Worm (Caenorhabditis elegans) whole organism, L4 larva: ENCODE results near the gene nas-10.

Source experiments
- D1046.2 ChIP-seq: fragments of 200-800 bp; sonication (Bioruptor generic); IDR thresholded peaks from 2 replicates; pipeline ENCODE4 v1.3.6; 2022; ENCODE audit warnings: missing genetic modification characterization, missing compliant biosample characterization
- F10B5.3 ChIP-seq: sonication (generic microtip); optimal IDR thresholded peaks from 2 replicates; lab custom pipeline; 2016; ENCODE audit warnings: mild to moderate bottlenecking, missing genetic modification characterization, missing compliant biosample characterization
- T20F7.1 ChIP-seq: fragments of 200-800 bp; sonication (Bioruptor generic); optimal IDR thresholded peaks from 2 replicates; lab custom pipeline; 2018; ENCODE audit warnings: mild to moderate bottlenecking, missing genetic modification characterization, missing compliant biosample characterization
- Y105C5A.15 ChIP-seq: fragments of 200-800 bp; sonication (Bioruptor generic); IDR thresholded peaks from 2 replicates; pipeline ENCODE4 v1.3.6; 2022; ENCODE audit warnings: missing genetic modification characterization, missing compliant biosample characterization
- Y48G9A.11 ChIP-seq: fragments of 200-800 bp; sonication (Bioruptor generic); IDR thresholded peaks from 2 replicates; pipeline ENCODE4 v1.3.6; 2022; ENCODE audit warnings: missing genetic modification reagents, missing genetic modification characterization, missing compliant biosample characterization
- Y5F2A.4 ChIP-seq: fragments of 200-800 bp; sonication (Bioruptor generic); optimal IDR thresholded peaks from 2 replicates; lab custom pipeline; 2018; ENCODE audit warnings: mild to moderate bottlenecking, missing genetic modification characterization, missing compliant biosample characterization
- ZK546.5 ChIP-seq, 2 experiments: sonication (generic microtip); optimal IDR thresholded peaks; 2 replicates each; lab custom pipeline; 2017; ENCODE audit warnings: missing biosample characterization in 2 of 2, missing genetic modification characterization in 2 of 2
- arid-1 ChIP-seq: fragments of 200-800 bp; sonication (Bioruptor generic); conservative IDR thresholded peaks from 2 replicates; pipeline ENCODE4 v1.3.6; 2022; ENCODE audit warnings: missing genetic modification reagents, missing genetic modification characterization, missing compliant biosample characterization
- attf-4 ChIP-seq: sonication (generic microtip); optimal IDR thresholded peaks from 3 replicates; lab custom pipeline; 2017; ENCODE audit warnings: missing biosample characterization, missing genetic modification characterization
- ceh-32 ChIP-seq: sonication (generic microtip); optimal IDR thresholded peaks from 2 replicates; lab custom pipeline; 2016; ENCODE audit warnings: mild to moderate bottlenecking, missing genetic modification characterization, missing compliant biosample characterization; ENCODE audit not compliant: poor library complexity
- ces-1 ChIP-seq: fragments of 150-350 bp; sonication (generic microtip); optimal IDR thresholded peaks from 4 replicates; lab custom pipeline; 2014; ENCODE audit warnings: missing biosample characterization, missing genetic modification reagents, missing genetic modification characterization
- daf-16 ChIP-seq, 3 experiments: sonication (generic microtip); optimal IDR thresholded peaks; 2 replicates each; lab custom pipeline; 2016 to 2017; ENCODE audit warnings: missing genetic modification characterization in 3 of 3, missing genetic modification reagents in 3 of 3, mild to moderate bottlenecking in 2 of 3, missing compliant biosample characterization in 2 of 3, missing biosample characterization in 1 of 3, moderate library complexity in 1 of 3
- daf-8 ChIP-seq: fragments of 200-800 bp; sonication (Bioruptor generic); IDR thresholded peaks from 2 replicates; pipeline ENCODE4 v1.3.6; 2022; ENCODE audit warnings: missing genetic modification characterization, missing compliant biosample characterization
- dmd-6 ChIP-seq: fragments of 200-800 bp; sonication (Bioruptor generic); IDR thresholded peaks from 2 replicates; pipeline ENCODE4 v1.3.6; 2022; ENCODE audit warnings: missing genetic modification reagents, missing genetic modification characterization, missing compliant biosample characterization
- dve-1 ChIP-seq: sonication (generic microtip); optimal IDR thresholded peaks from 2 replicates; lab custom pipeline; 2017; ENCODE audit warnings: antibody characterized with exemption, mild to moderate bottlenecking, missing genetic modification characterization, missing compliant biosample characterization; ENCODE audit not compliant: insufficient read depth
- egl-27 ChIP-seq: sonication (generic microtip); optimal IDR thresholded peaks from 3 replicates; lab custom pipeline; 2017; ENCODE audit warnings: missing biosample characterization, missing genetic modification reagents, missing genetic modification characterization
- fkh-10 ChIP-seq: fragments of 150-350 bp; optimal IDR thresholded peaks from 2 replicates; lab custom pipeline; 2014; ENCODE audit warnings: missing biosample characterization, missing genetic modification reagents, missing genetic modification characterization
- hlh-11 ChIP-seq: fragments of 200-800 bp; sonication (Bioruptor generic); optimal IDR thresholded peaks from 2 replicates; lab custom pipeline; 2018; ENCODE audit warnings: mild to moderate bottlenecking, missing genetic modification characterization, missing compliant biosample characterization
- jun-1 ChIP-seq: fragments of 150-350 bp; optimal IDR thresholded peaks from 2 replicates; lab custom pipeline; 2014; ENCODE audit warnings: missing biosample characterization, missing genetic modification reagents, missing genetic modification characterization
- lim-7 ChIP-seq: fragments of 200-800 bp; sonication (Bioruptor generic); IDR thresholded peaks from 2 replicates; pipeline ENCODE4 v1.3.6; 2022; ENCODE audit warnings: missing genetic modification characterization, missing compliant biosample characterization
- lin-1 ChIP-seq: fragments of 200-800 bp; sonication (Bioruptor generic); IDR thresholded peaks from 2 replicates; pipeline ENCODE4 v1.3.6; 2022; ENCODE audit warnings: missing genetic modification reagents, missing genetic modification characterization, missing compliant biosample characterization
- lin-15B ChIP-seq: fragments of 150-350 bp; sonication (generic microtip); optimal IDR thresholded peaks from 3 replicates; lab custom pipeline; 2014; ENCODE audit warnings: missing biosample characterization, missing genetic modification characterization
- lin-29 ChIP-seq: fragments of 200-800 bp; sonication (Bioruptor generic); IDR thresholded peaks from 2 replicates; pipeline ENCODE4 v1.3.6; 2022; ENCODE audit warnings: missing genetic modification reagents, missing genetic modification characterization, missing compliant biosample characterization
- lin-38 ChIP-seq: fragments of 200-800 bp; sonication (Bioruptor generic); IDR thresholded peaks from 2 replicates; pipeline ENCODE4 v1.3.6; 2022; ENCODE audit warnings: missing genetic modification reagents, missing genetic modification characterization, missing compliant biosample characterization
- mxl-2 ChIP-seq: fragments of 200-800 bp; sonication (Bioruptor generic); conservative IDR thresholded peaks from 2 replicates; pipeline ENCODE4 v1.3.6; 2022; ENCODE audit warnings: missing genetic modification reagents, missing genetic modification characterization, missing compliant biosample characterization
- mxl-3 ChIP-seq: fragments of 200-800 bp; sonication (Bioruptor generic); optimal IDR thresholded peaks from 2 replicates; lab custom pipeline; 2018; ENCODE audit warnings: mild to moderate bottlenecking, missing genetic modification characterization, missing compliant biosample characterization
- nhr-237 ChIP-seq: sonication (generic microtip); optimal IDR thresholded peaks from 2 replicates; lab custom pipeline; 2017; ENCODE audit warnings: missing biosample characterization, missing genetic modification characterization
- nhr-28 ChIP-seq: fragments of 150-350 bp; optimal IDR thresholded peaks from 2 replicates; lab custom pipeline; 2014; ENCODE audit warnings: missing biosample characterization, missing genetic modification characterization
- nhr-41 ChIP-seq: fragments of 200-800 bp; sonication (Bioruptor generic); IDR thresholded peaks from 2 replicates; pipeline ENCODE4 v1.3.6; 2022; ENCODE audit warnings: missing genetic modification reagents, missing genetic modification characterization, missing compliant biosample characterization
- nhr-48 ChIP-seq: sonication (generic microtip); optimal IDR thresholded peaks from 2 replicates; lab custom pipeline; 2016; ENCODE audit warnings: mild to moderate bottlenecking, missing genetic modification characterization, missing compliant biosample characterization
- nhr-6 ChIP-seq: fragments of 150-350 bp; optimal IDR thresholded peaks from 2 replicates; lab custom pipeline; 2014; ENCODE audit warnings: missing biosample characterization, missing genetic modification characterization
- php-3 ChIP-seq: fragments of 200-800 bp; sonication (Bioruptor generic); IDR thresholded peaks from 2 replicates; pipeline ENCODE4 v1.3.6; 2022; ENCODE audit warnings: missing genetic modification reagents, missing genetic modification characterization, missing compliant biosample characterization
- pqm-1 ChIP-seq: sonication (generic microtip); optimal IDR thresholded peaks from 2 replicates; lab custom pipeline; 2017; ENCODE audit warnings: missing biosample characterization, missing genetic modification characterization
- sdz-12 ChIP-seq: fragments of 200-800 bp; sonication (Bioruptor generic); optimal IDR thresholded peaks from 2 replicates; lab custom pipeline; 2018; ENCODE audit warnings: mild to moderate bottlenecking, missing genetic modification characterization, missing compliant biosample characterization
- spr-1 ChIP-seq: sonication (generic microtip); optimal IDR thresholded peaks from 2 replicates; lab custom pipeline; 2016; ENCODE audit warnings: mild to moderate bottlenecking, missing genetic modification characterization, missing compliant biosample characterization
- tra-1 ChIP-seq: fragments of 200-800 bp; sonication (Bioruptor generic); IDR thresholded peaks from 2 replicates; pipeline ENCODE4 v1.3.6; 2022; ENCODE audit warnings: missing genetic modification reagents, missing genetic modification characterization, missing compliant biosample characterization
- unc-39 ChIP-seq: sonication (generic microtip); optimal IDR thresholded peaks from 2 replicates; lab custom pipeline; 2017; ENCODE audit warnings: missing biosample characterization, missing genetic modification characterization
- unc-62 ChIP-seq, 3 experiments: fragments of 150-350 bp in 1 of 3; sonication (generic microtip); optimal IDR thresholded peaks in 2 of 3; peaks in 1 of 3; 1 replicate in 1 of 3; 2 replicates in 2 of 3; lab custom pipeline; 2014 to 2017; ENCODE audit warnings: missing biosample characterization in 3 of 3, missing genetic modification characterization in 3 of 3, missing genetic modification reagents in 3 of 3, missing genotype in 1 of 3
- zag-1 ChIP-seq: fragments of 150-350 bp; optimal IDR thresholded peaks from 2 replicates; lab custom pipeline; 2014; ENCODE audit warnings: missing biosample characterization, missing genetic modification characterization
- zip-2 ChIP-seq: fragments of 150-350 bp; optimal IDR thresholded peaks from 2 replicates; lab custom pipeline; 2014; ENCODE audit warnings: missing biosample characterization, missing genetic modification characterization

Gene nas-10

DNA sequence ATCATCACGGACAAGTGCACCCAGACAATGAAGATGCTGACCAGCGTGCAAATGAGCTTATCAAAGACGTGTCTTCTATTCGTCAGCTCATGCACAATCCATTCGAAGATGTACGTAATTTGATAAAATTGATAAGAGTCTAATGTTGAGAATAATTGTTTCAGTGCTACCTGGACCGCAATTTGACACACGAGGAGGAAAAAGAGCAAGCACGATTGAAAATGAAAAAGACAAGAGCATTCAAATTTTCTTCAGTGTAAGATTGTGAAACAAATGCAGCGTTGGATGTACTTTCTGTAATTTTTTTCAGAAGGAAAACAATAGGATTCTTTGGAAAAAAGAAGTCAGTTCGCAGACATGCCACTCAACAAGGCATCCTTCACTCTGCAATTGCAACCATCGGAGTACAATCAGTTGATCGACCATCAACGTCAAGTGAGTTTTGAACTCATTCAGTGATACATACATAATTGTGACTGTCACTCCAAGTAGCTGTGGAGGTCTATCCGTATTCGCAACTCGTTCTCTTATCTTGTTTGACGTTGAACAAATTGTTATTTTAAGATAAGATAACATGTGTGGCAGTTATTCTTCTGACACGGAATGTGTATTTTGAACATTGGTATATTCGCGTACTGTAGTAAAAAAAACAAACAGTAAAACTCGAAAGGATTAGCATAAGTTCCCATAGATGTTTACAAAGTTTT, 6.2 kb downstream of the nas-10 start (continued):
- TF ChIP-seq mxl-2 (GFP tag; lab: Robert Waterston, UW) (no peak), Y5F2A.4 (GFP tag; lab: Kevin White, UChicago) (no peak), unc-39 (no peak), ceh-32 (no peak), lim-7 (no peak), hlh-11 (tag; lab: Kevin White, UChicago) (peak; percentile 11), lin-1 (GFP tag; lab: Robert Waterston, UW) (0 out of 2 replicates have a peak, but pooled peaks have one; percentile 13), T20F7.1 (GFP tag; lab: Kevin White, UChicago) (no peak), lin-29 (GFP tag; lab: Robert Waterston, UW) (no peak), attf-4 (tag; lab: Kevin White, UChicago) (no peak), pqm-1 (peak; percentile 5), tra-1 (GFP tag; lab: Robert Waterston, UW) (peak; percentile 38; the same call in 1 of the 2 replicates), arid-1 (GFP tag; lab: Robert Waterston, UW) (no peak), egl-27 (tag; lab: Kevin White, UChicago) (no peak), nhr-28 (tag; lab: Kevin White, UChicago) (peak; percentile 45), zag-1 (tag; lab: Kevin White, UChicago) (no peak), daf-8 (no peak), jun-1 (tag; lab: Kevin White, UChicago) (no peak), D1046.2 (no peak), nhr-237 (tag; lab: Kevin White, UChicago) (no peak), F10B5.3 (tag; lab: Kevin White, UChicago) (no peak), ces-1 (GFP tag; lab: Kevin White, UChicago) (no peak)

DNA sequence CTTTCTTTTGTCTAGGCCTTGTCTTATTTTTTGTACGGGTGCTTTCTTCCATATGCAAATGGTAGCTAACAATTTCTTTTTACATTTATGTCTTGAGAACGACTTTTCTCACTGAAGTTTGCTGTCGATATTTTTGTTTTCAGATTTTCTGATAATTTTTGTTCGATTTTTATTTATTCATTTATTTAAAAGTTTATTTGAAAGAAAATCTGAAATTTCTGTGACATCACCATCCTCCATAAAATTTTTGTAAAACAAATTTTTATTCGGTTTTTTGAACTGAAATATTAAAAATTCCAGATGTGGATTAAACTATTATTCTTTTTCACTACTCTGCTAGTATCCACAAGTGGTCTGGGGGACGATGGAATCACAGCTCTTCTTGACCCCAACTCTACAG, 9.5 kb downstream of the nas-10 start, which contains the start of gene pbo-4:
Gene pbo-4 (plus strand): TSS at position 301 of the 400 bp plus-strand sequence.
- TF ChIP-seq unc-62 (GFP tag; optimal IDR thresholded peaks at IDR 0.05 in 1 of 2; lab: Kevin White, UChicago) (no peak), unc-62 (tag; optimal IDR thresholded peaks at IDR 0.05; lab: Kevin White, UChicago) (no peak), mxl-3 (no peak), nhr-41 (GFP tag; lab: Robert Waterston, UW) (no peak), Y105C5A.15 (no peak), Y48G9A.11 (GFP tag; lab: Robert Waterston, UW) (no peak), sdz-12 (GFP tag; lab: Kevin White, UChicago) (no peak), dve-1 (tag; lab: Kevin White, UChicago) (no peak), jun-1 (tag; lab: Kevin White, UChicago) (no peak), ZK546.5 (tag; optimal IDR thresholded peaks at IDR 0.05; lab: Kevin White, UChicago) (no peak), lin-15B (tag; lab: Kevin White, UChicago) (no peak), spr-1 (tag; lab: Kevin White, UChicago) (no peak), zip-2 (tag; lab: Kevin White, UChicago) (no peak), nhr-6 (tag; lab: Kevin White, UChicago) (no peak)

ce11 chrX:10951922-10952321, 11.4 kb downstream of the nas-10 start:
- TF ChIP-seq lin-38: no peak
- TF ChIP-seq fkh-10: no peak
- peak; percentile 39 for TF ChIP-seq nhr-48
- peak; percentile 88 for TF ChIP-seq php-3 (GFP tag; lab: Robert Waterston, UW)
- no peak for TF ChIP-seq daf-16 (GFP tag; optimal IDR thresholded peaks at IDR 0.05; lab: Kevin White, UChicago)
- peak; percentile 66 for TF ChIP-seq daf-16 (tag; optimal IDR thresholded peaks at IDR 0.05; lab: Kevin White, UChicago)
- peak; percentile 39 for TF ChIP-seq dve-1 (tag; lab: Kevin White, UChicago)
- 0 out of 2 replicates have a peak, but pooled peaks have one; percentile 15 for TF ChIP-seq dmd-6
